Worm (Caenorhabditis elegans) whole organism, L4 larva: Measurements from ENCODE around the gene exos-4.1.

ENCODE experiments used
- D1046.2 ChIP-seq: fragments of 200-800 bp; sonication (Bioruptor generic); IDR thresholded peaks from 2 replicates; pipeline ENCODE4 v1.3.6; 2022; ENCODE audit warnings: missing genetic modification characterization, missing compliant biosample characterization
- F49E8.2 ChIP-seq: sonication (generic microtip); optimal IDR thresholded peaks from 2 replicates; lab custom pipeline; 2016; ENCODE audit warnings: missing compliant biosample characterization, mild to moderate bottlenecking, missing genetic modification characterization, borderline replicate concordance
- Y5F2A.4 ChIP-seq: fragments of 200-800 bp; sonication (Bioruptor generic); optimal IDR thresholded peaks from 2 replicates; lab custom pipeline; 2018; ENCODE audit warnings: mild to moderate bottlenecking, missing genetic modification characterization, missing compliant biosample characterization
- Y75B8A.6 ChIP-seq: fragments of 200-800 bp; sonication (Bioruptor generic); IDR thresholded peaks from 2 replicates; pipeline ENCODE4 v1.3.6; 2022; ENCODE audit warnings: missing genetic modification reagents, missing genetic modification characterization, missing compliant biosample characterization
- aha-1 ChIP-seq: fragments of 150-350 bp; peaks from one replicate; lab custom pipeline; 2014; ENCODE audit warnings: missing biosample characterization, missing genetic modification characterization
- ama-1 ChIP-seq: fragments of 150-350 bp; optimal IDR thresholded peaks from 2 replicates; lab custom pipeline; 2014; ENCODE audit warnings: inconsistent platforms, mixed read lengths
- arid-1 ChIP-seq: fragments of 200-800 bp; sonication (Bioruptor generic); conservative IDR thresholded peaks from 2 replicates; pipeline ENCODE4 v1.3.6; 2022; ENCODE audit warnings: missing genetic modification reagents, missing genetic modification characterization, missing compliant biosample characterization
- attf-4 ChIP-seq: sonication (generic microtip); optimal IDR thresholded peaks from 3 replicates; lab custom pipeline; 2017; ENCODE audit warnings: missing biosample characterization, missing genetic modification characterization
- ceh-20 ChIP-seq: fragments of 200-800 bp; sonication (Bioruptor generic); IDR thresholded peaks from 2 replicates; pipeline ENCODE4 v1.3.6; 2022; ENCODE audit warnings: missing genetic modification reagents, missing genetic modification characterization, missing compliant biosample characterization
- ceh-32 ChIP-seq: sonication (generic microtip); optimal IDR thresholded peaks from 2 replicates; lab custom pipeline; 2016; ENCODE audit warnings: mild to moderate bottlenecking, missing genetic modification characterization, missing compliant biosample characterization; ENCODE audit not compliant: poor library complexity
- ceh-62 ChIP-seq: sonication (generic microtip); optimal IDR thresholded peaks from 2 replicates; lab custom pipeline; 2017; ENCODE audit warnings: missing biosample characterization, missing genetic modification characterization
- ceh-82 ChIP-seq: sonication (generic microtip); optimal IDR thresholded peaks from 2 replicates; lab custom pipeline; 2017; ENCODE audit warnings: missing biosample characterization, missing genetic modification characterization
- ctbp-1 ChIP-seq: fragments of 200-800 bp; sonication (Bioruptor generic); IDR thresholded peaks from 2 replicates; pipeline ENCODE4 v1.3.6; 2022; ENCODE audit warnings: missing genetic modification reagents, missing genetic modification characterization, missing compliant biosample characterization
- daf-19 ChIP-seq: fragments of 200-800 bp; sonication (Bioruptor generic); conservative IDR thresholded peaks from 2 replicates; pipeline ENCODE4 v1.3.6; 2022; ENCODE audit warnings: missing genetic modification characterization, missing compliant biosample characterization
- dmd-6 ChIP-seq: fragments of 200-800 bp; sonication (Bioruptor generic); IDR thresholded peaks from 2 replicates; pipeline ENCODE4 v1.3.6; 2022; ENCODE audit warnings: missing genetic modification reagents, missing genetic modification characterization, missing compliant biosample characterization
- dmd-9 ChIP-seq: fragments of 200-800 bp; sonication (Bioruptor generic); IDR thresholded peaks from 2 replicates; pipeline ENCODE4 v1.3.6; 2022; ENCODE audit warnings: missing genetic modification reagents, missing genetic modification characterization, missing compliant biosample characterization
- dve-1 ChIP-seq: sonication (generic microtip); optimal IDR thresholded peaks from 2 replicates; lab custom pipeline; 2017; ENCODE audit warnings: antibody characterized with exemption, mild to moderate bottlenecking, missing genetic modification characterization, missing compliant biosample characterization; ENCODE audit not compliant: insufficient read depth
- egl-43 ChIP-seq: fragments of 200-800 bp; sonication (Bioruptor generic); IDR thresholded peaks from 2 replicates; pipeline ENCODE4 v1.3.6; 2022; ENCODE audit warnings: missing genetic modification reagents, missing genetic modification characterization, missing compliant biosample characterization
- gei-8 ChIP-seq: fragments of 200-800 bp; sonication (Bioruptor generic); optimal IDR thresholded peaks from 2 replicates; lab custom pipeline; 2018; ENCODE audit warnings: mild to moderate bottlenecking, missing genetic modification characterization, missing compliant biosample characterization
- hif-1 ChIP-seq, 2 experiments: sonication (generic microtip); optimal IDR thresholded peaks; 2 replicates each; lab custom pipeline; 2016 to 2017; ENCODE audit warnings: missing compliant biosample characterization in 2 of 2, missing genetic modification characterization in 2 of 2, missing genetic modification reagents in 2 of 2, missing genotype in 2 of 2, mild to moderate bottlenecking in 1 of 2
- hlh-11 ChIP-seq: fragments of 200-800 bp; sonication (Bioruptor generic); optimal IDR thresholded peaks from 2 replicates; lab custom pipeline; 2018; ENCODE audit warnings: mild to moderate bottlenecking, missing genetic modification characterization, missing compliant biosample characterization
- lin-13 ChIP-seq: fragments of 150-350 bp; optimal IDR thresholded peaks from 2 replicates; lab custom pipeline; 2014; ENCODE audit warnings: missing biosample characterization, missing genetic modification reagents, missing genetic modification characterization
- lin-38 ChIP-seq: fragments of 200-800 bp; sonication (Bioruptor generic); IDR thresholded peaks from 2 replicates; pipeline ENCODE4 v1.3.6; 2022; ENCODE audit warnings: missing genetic modification reagents, missing genetic modification characterization, missing compliant biosample characterization
- lin-39 ChIP-seq: fragments of 150-350 bp; optimal IDR thresholded peaks from 2 replicates; lab custom pipeline; 2014; ENCODE audit warnings: missing biosample characterization, missing genetic modification reagents, missing genetic modification characterization
- madf-5 ChIP-seq, 2 experiments: fragments of 200-800 bp; sonication (Bioruptor generic); IDR thresholded peaks; 2 replicates each; pipeline ENCODE4 v1.3.6; 2022; ENCODE audit warnings: missing compliant biosample characterization in 2 of 2, missing genetic modification characterization in 2 of 2
- mdl-1 ChIP-seq, 2 experiments: fragments of 150-350 bp in 1 of 2; sonication (generic microtip) in 1 of 2; optimal IDR thresholded peaks; 2 replicates each; lab custom pipeline; 2014 to 2017; ENCODE audit warnings: missing biosample characterization in 2 of 2, missing genetic modification characterization in 2 of 2
- mdt-29 ChIP-seq: fragments of 200-800 bp; sonication (Bioruptor generic); IDR thresholded peaks from 2 replicates; pipeline ENCODE4 v1.3.6; 2022; ENCODE audit warnings: missing genetic modification reagents, missing genetic modification characterization, missing compliant biosample characterization
- mxl-2 ChIP-seq: fragments of 200-800 bp; sonication (Bioruptor generic); conservative IDR thresholded peaks from 2 replicates; pipeline ENCODE4 v1.3.6; 2022; ENCODE audit warnings: missing genetic modification reagents, missing genetic modification characterization, missing compliant biosample characterization
- nhr-10 ChIP-seq: fragments of 150-350 bp; optimal IDR thresholded peaks from 2 replicates; lab custom pipeline; 2014; ENCODE audit warnings: missing biosample characterization, missing genetic modification characterization
- nhr-25 ChIP-seq: sonication (generic microtip); optimal IDR thresholded peaks from 2 replicates; lab custom pipeline; 2017; ENCODE audit warnings: missing genetic modification characterization, mild to moderate bottlenecking, missing compliant biosample characterization, antibody characterized with exemption, moderate library complexity, borderline replicate concordance; ENCODE audit not compliant: insufficient read depth
- nhr-48 ChIP-seq: sonication (generic microtip); optimal IDR thresholded peaks from 2 replicates; lab custom pipeline; 2016; ENCODE audit warnings: mild to moderate bottlenecking, missing genetic modification characterization, missing compliant biosample characterization
- pha-4 ChIP-seq, 2 experiments: fragments of 150-350 bp in 1 of 2; fragments of 200-800 bp in 1 of 2; sonication (Bioruptor generic) in 1 of 2; IDR thresholded peaks in 1 of 2; optimal IDR thresholded peaks in 1 of 2; 2 replicates each; pipeline versions ENCODE4 v1.3.6 to Lab custom; 2014 to 2022; ENCODE audit warnings: missing genetic modification characterization in 2 of 2, missing genetic modification reagents in 2 of 2, missing biosample characterization in 1 of 2, missing compliant biosample characterization in 1 of 2
- php-3 ChIP-seq: fragments of 200-800 bp; sonication (Bioruptor generic); IDR thresholded peaks from 2 replicates; pipeline ENCODE4 v1.3.6; 2022; ENCODE audit warnings: missing genetic modification reagents, missing genetic modification characterization, missing compliant biosample characterization
- saeg-2 ChIP-seq: fragments of 200-800 bp; sonication (Bioruptor generic); IDR thresholded peaks from 2 replicates; pipeline ENCODE4 v1.3.6; 2022; ENCODE audit warnings: missing genetic modification reagents, missing genetic modification characterization, missing compliant biosample characterization
- set-16 ChIP-seq: fragments of 200-800 bp; sonication (Bioruptor generic); IDR thresholded peaks from 2 replicates; pipeline ENCODE4 v1.3.6; 2022; ENCODE audit warnings: missing genetic modification reagents, missing genetic modification characterization, missing compliant biosample characterization
- skn-1 ChIP-seq: fragments of 150-350 bp; optimal IDR thresholded peaks from 2 replicates; lab custom pipeline; 2014; ENCODE audit warnings: missing biosample characterization, missing genetic modification characterization
- snpc-1.2 ChIP-seq: fragments of 200-800 bp; sonication (Bioruptor generic); IDR thresholded peaks from 2 replicates; pipeline ENCODE4 v1.3.6; 2022; ENCODE audit warnings: missing genetic modification reagents, missing genetic modification characterization, missing compliant biosample characterization
- spr-3 ChIP-seq: fragments of 200-800 bp; sonication (Bioruptor generic); optimal IDR thresholded peaks from 2 replicates; lab custom pipeline; 2018; ENCODE audit warnings: mild to moderate bottlenecking, missing genetic modification characterization, missing compliant biosample characterization
- tra-1 ChIP-seq: fragments of 200-800 bp; sonication (Bioruptor generic); IDR thresholded peaks from 2 replicates; pipeline ENCODE4 v1.3.6; 2022; ENCODE audit warnings: missing genetic modification reagents, missing genetic modification characterization, missing compliant biosample characterization
- unc-130 ChIP-seq: sonication (generic microtip); optimal IDR thresholded peaks from 2 replicates; lab custom pipeline; 2016; ENCODE audit warnings: missing genetic modification reagents, missing genetic modification characterization, missing compliant biosample characterization
- unc-39 ChIP-seq: sonication (generic microtip); optimal IDR thresholded peaks from 2 replicates; lab custom pipeline; 2017; ENCODE audit warnings: missing biosample characterization, missing genetic modification characterization
- unc-62 ChIP-seq, 3 experiments: fragments of 150-350 bp in 1 of 3; sonication (generic microtip); optimal IDR thresholded peaks in 2 of 3; peaks in 1 of 3; 1 replicate in 1 of 3; 2 replicates in 2 of 3; lab custom pipeline; 2014 to 2017; ENCODE audit warnings: missing biosample characterization in 3 of 3, missing genetic modification characterization in 3 of 3, missing genetic modification reagents in 3 of 3, missing genotype in 1 of 3
- zag-1 ChIP-seq: fragments of 150-350 bp; optimal IDR thresholded peaks from 2 replicates; lab custom pipeline; 2014; ENCODE audit warnings: missing biosample characterization, missing genetic modification characterization
- zfp-3 ChIP-seq: fragments of 200-800 bp; sonication (Bioruptor generic); conservative IDR thresholded peaks from 2 replicates; pipeline ENCODE4 v1.3.6; 2022; ENCODE audit warnings: missing genetic modification reagents, missing genetic modification characterization, missing compliant biosample characterization
- ztf-11 ChIP-seq: fragments of 150-350 bp; optimal IDR thresholded peaks from 2 replicates; lab custom pipeline; 2014; ENCODE audit warnings: missing biosample characterization, missing genetic modification characterization

exos-4.1 gene

ce11 chrIV:13082106-13082505 lies 16.7 kb upstream of the exos-4.1 start:
- TF ChIP-seq ceh-20 (GFP tag; lab: Robert Waterston, UW) (0 out of 2 replicates have a peak, but pooled peaks have one; percentile 21), D1046.2 (GFP tag; lab: Robert Waterston, UW) (0 out of 2 replicates have a peak, but pooled peaks have one; percentile 17), nhr-48 (tag; lab: Kevin White, UChicago) (no peak), saeg-2 (GFP tag; lab: Robert Waterston, UW) (no peak), madf-5 (GFP tag; IDR thresholded peaks at IDR 0.05; lab: Robert Waterston, UW) (no peak), mdl-1 (tag; optimal IDR thresholded peaks at IDR 0.05; lab: Kevin White, UChicago) (no peak), spr-3 (GFP tag; lab: Kevin White, UChicago) (no peak), unc-62 (GFP tag; optimal IDR thresholded peaks at IDR 0.05 in 1 of 2; lab: Kevin White, UChicago) (peak in 1 of 2 experiments; percentile 98), unc-62 (tag; optimal IDR thresholded peaks at IDR 0.05; lab: Kevin White, UChicago) (no peak), lin-13 (GFP tag; lab: Kevin White, UChicago) (no peak), arid-1 (no peak), ama-1 (peak; percentile 39), egl-43 (0 out of 2 replicates have a peak, but pooled peaks have one; percentile 40), Y75B8A.6 (GFP tag; lab: Robert Waterston, UW) (no peak), dmd-6 (GFP tag; lab: Robert Waterston, UW) (no peak), ctbp-1 (GFP tag; lab: Robert Waterston, UW) (0 out of 2 replicates have a peak, but pooled peaks have one; percentile 31)

- TF ChIP-seq zag-1 (tag; lab: Kevin White, UChicago) (no peak), snpc-1.2 (GFP tag; lab: Robert Waterston, UW) (no peak), aha-1 (peak; percentile 85), dmd-6 (GFP tag; lab: Robert Waterston, UW) (0 out of 2 replicates have a peak, but pooled peaks have one; percentile 18), nhr-48 (tag; lab: Kevin White, UChicago) (peak; percentile 1), ceh-82 (tag; lab: Kevin White, UChicago) (no peak), mdt-29 (no peak), hif-1 (tag; optimal IDR thresholded peaks at IDR 0.05; lab: Kevin White, UChicago) (no peak), tra-1 (GFP tag; lab: Robert Waterston, UW) (no peak), Y5F2A.4 (GFP tag; lab: Kevin White, UChicago) (no peak), pha-4 (GFP tag; IDR thresholded peaks at IDR 0.05; lab: Robert Waterston, UW) (no peak), pha-4 (tag; optimal IDR thresholded peaks at IDR 0.05; lab: Kevin White, UChicago) (no peak), dve-1 (tag; lab: Kevin White, UChicago) (peak; percentile 39), skn-1 (tag; lab: Kevin White, UChicago) (no peak), set-16 (GFP tag; lab: Robert Waterston, UW) (no peak), ceh-62 (tag; lab: Kevin White, UChicago) (no peak), F49E8.2 (tag; lab: Kevin White, UChicago) (no peak), nhr-25 (peak; percentile 81), unc-62 (GFP tag; optimal IDR thresholded peaks at IDR 0.05 in 1 of 2; lab: Kevin White, UChicago) (peak in 1 of 2 experiments; percentile 86), unc-62 (tag; optimal IDR thresholded peaks at IDR 0.05; lab: Kevin White, UChicago) (no peak), lin-38 (GFP tag; lab: Robert Waterston, UW) (no peak), php-3 (GFP tag; lab: Robert Waterston, UW) (no peak), mxl-2 (GFP tag; lab: Robert Waterston, UW) (no peak), daf-19 (GFP tag; lab: Robert Waterston, UW) (no peak), gei-8 (no peak), ceh-32 (tag; lab: Kevin White, UChicago) (no peak), unc-130 (GFP tag; lab: Kevin White, UChicago) (no peak), hlh-11 (tag; lab: Kevin White, UChicago) (no peak), unc-39 (tag; lab: Kevin White, UChicago) (no peak), lin-39 (tag; lab: Kevin White, UChicago) (no peak), ztf-11 (tag; lab: Kevin White, UChicago) (no peak), nhr-10 (tag; lab: Kevin White, UChicago) (no peak), dmd-9 (GFP tag; lab: Robert Waterston, UW) (0 out of 2 replicates have a peak, but pooled peaks have one; percentile 17), zfp-3 (peak; percentile 51; the same call in 1 of the 2 replicates), attf-4 (no peak), egl-43 (no peak)
These were observed 15.7 kb upstream of the exos-4.1 start for ce11 chrIV:13082836-13083763.
